Worm (Caenorhabditis elegans): Measurements from ENCODE around the gene arrd-2.

- TF ChIP-seq flt-1 (GFP tag; IDR thresholded peaks at IDR 0.05) (no peak), klf-2 (GFP tag; conservative IDR thresholded peaks at IDR 0.05) (no peak), ztf-23 (GFP tag; IDR thresholded peaks at IDR 0.05) (no peak), tab-1 (GFP tag; IDR thresholded peaks at IDR 0.05) (no peak), ztf-29 (GFP tag; IDR thresholded peaks at IDR 0.05) (no peak)
Observed at ce11 chrII:9403846-9404245, 3.7 kb upstream of the arrd-2 start, which contains the start of gene Y51B9A.5.
